Worm (Caenorhabditis elegans) whole organism, early embryonic: ENCODE data around the gene adh-1.

ENCODE experiments used
- B0310.2 ChIP-seq: sonication (generic microtip); optimal IDR thresholded peaks from 2 replicates; lab custom pipeline; 2016; ENCODE audit warnings: mild to moderate bottlenecking, missing genetic modification characterization, missing compliant biosample characterization
- F13C5.2 ChIP-seq: sonication (generic microtip); optimal IDR thresholded peaks from 2 replicates; lab custom pipeline; 2017; ENCODE audit warnings: mild to moderate bottlenecking, missing genetic modification characterization, inconsistent platforms, missing compliant biosample characterization
- aly-1 ChIP-seq: sonication (generic microtip); optimal IDR thresholded peaks from 2 replicates; lab custom pipeline; 2016; ENCODE audit warnings: missing genetic modification characterization, missing compliant biosample characterization
- ama-1 ChIP-seq: fragments of 150-350 bp; optimal IDR thresholded peaks from 2 replicates; lab custom pipeline; 2014
- ceh-13 ChIP-seq: fragments of 200-800 bp; sonication (Bioruptor generic); optimal IDR thresholded peaks from 2 replicates; lab custom pipeline; 2018; ENCODE audit warnings: mild to moderate bottlenecking, missing genetic modification characterization, missing compliant biosample characterization
- ceh-36 ChIP-seq: sonication (generic microtip); optimal IDR thresholded peaks from 2 replicates; lab custom pipeline; 2016; ENCODE audit warnings: missing genetic modification characterization, inconsistent platforms, missing compliant biosample characterization
- ets-7 ChIP-seq: sonication (generic microtip); optimal IDR thresholded peaks from 2 replicates; lab custom pipeline; 2016; ENCODE audit warnings: missing genotype, missing genetic modification characterization, missing compliant biosample characterization
- flt-1 ChIP-seq: fragments of 200-800 bp; sonication (Bioruptor generic); IDR thresholded peaks from 2 replicates; pipeline ENCODE4 v1.3.6; 2022; ENCODE audit warnings: missing genetic modification characterization, missing compliant biosample characterization
- hmg-4 ChIP-seq: fragments of 200-800 bp; sonication (Bioruptor generic); optimal IDR thresholded peaks from 2 replicates; lab custom pipeline; 2018; ENCODE audit warnings: mild to moderate bottlenecking, missing genetic modification characterization, missing compliant biosample characterization
- hnd-1 ChIP-seq: sonication (generic microtip); optimal IDR thresholded peaks from 2 replicates; lab custom pipeline; 2016; ENCODE audit warnings: missing genetic modification characterization, missing compliant biosample characterization
- pes-1 ChIP-seq: fragments of 200-800 bp; sonication (Bioruptor generic); IDR thresholded peaks from 2 replicates; pipeline ENCODE4 v1.3.6; 2022; ENCODE audit warnings: missing genetic modification reagents, missing genetic modification characterization, missing compliant biosample characterization
- scrt-1 ChIP-seq: fragments of 200-800 bp; sonication (Bioruptor generic); IDR thresholded peaks from 2 replicates; pipeline ENCODE4 v1.3.6; 2022; ENCODE audit warnings: missing genetic modification characterization, missing compliant biosample characterization
- tbx-11 ChIP-seq: fragments of 200-800 bp; sonication (Bioruptor generic); IDR thresholded peaks from 2 replicates; pipeline ENCODE4 v1.3.6; 2022; ENCODE audit warnings: missing genetic modification characterization, missing compliant biosample characterization
- tra-4 ChIP-seq: sonication (generic microtip); optimal IDR thresholded peaks from 2 replicates; lab custom pipeline; 2017; ENCODE audit warnings: missing genetic modification characterization, missing compliant biosample characterization

- no peak for TF ChIP-seq ama-1 (lab: Kevin White, UChicago)
- TF ChIP-seq ceh-36 (tag; lab: Kevin White, UChicago): no peak
- no peak for TF ChIP-seq F13C5.2
- no peak for TF ChIP-seq hmg-4
- no peak for TF ChIP-seq pes-1 (GFP tag; lab: Robert Waterston, UW)
- no peak for TF ChIP-seq flt-1 (GFP tag; lab: Robert Waterston, UW)
- no peak for TF ChIP-seq hnd-1 (tag; lab: Kevin White, UChicago)
- no peak for TF ChIP-seq B0310.2 (tag; lab: Kevin White, UChicago)
- no peak for TF ChIP-seq ets-7 (tag; lab: Kevin White, UChicago)
- no peak for TF ChIP-seq aly-1 (tag; lab: Kevin White, UChicago)
- TF ChIP-seq scrt-1 (GFP tag; lab: Robert Waterston, UW): no peak
- TF ChIP-seq tbx-11: no peak
- TF ChIP-seq tra-4 (tag; lab: Kevin White, UChicago): no peak
- no peak for TF ChIP-seq ceh-13 (GFP tag; lab: Kevin White, UChicago)
Observed at ce11 chrV:11917186-11917585, 29.1 kb downstream of the adh-1 start, which contains the start of gene R31.2.
